Fruit fly (Drosophila melanogaster) whole organism, embryonic: ENCODE results near the gene jagn.

Experiments used
- Bdp1 ChIP-seq: fragments of 200-800 bp; sonication (Bioruptor generic); optimal IDR thresholded peaks from 3 replicates; lab custom pipeline; 2016; ENCODE audit warnings: missing biosample characterization, missing genetic modification characterization
- Bteb2 ChIP-seq: fragments of 200-800 bp; sonication (Bioruptor generic); optimal IDR thresholded peaks from 2 replicates; lab custom pipeline; 2016; ENCODE audit warnings: missing biosample characterization, missing genetic modification characterization
- CG11398 ChIP-seq: fragments of 200-800 bp; sonication (Bioruptor generic); optimal IDR thresholded peaks from 2 replicates; lab custom pipeline; 2016; ENCODE audit warnings: missing biosample characterization, missing genetic modification characterization
- CG11695 ChIP-seq: fragments of 200-800 bp; sonication (Bioruptor generic); IDR thresholded peaks from 3 replicates; pipeline ENCODE4 v1.3.6; 2022; ENCODE audit warnings: missing biosample characterization, missing genetic modification characterization
- CG14441 ChIP-seq: fragments of 200-800 bp; sonication (Bioruptor generic); IDR thresholded peaks from 2 replicates; pipeline ENCODE4 v1.3.6; 2022; ENCODE audit warnings: missing biosample characterization, missing genetic modification characterization
- CG14710 ChIP-seq: fragments of 200-800 bp; sonication (Bioruptor generic); optimal IDR thresholded peaks from 3 replicates; lab custom pipeline; 2019; ENCODE audit warnings: missing biosample characterization, mild to moderate bottlenecking, missing genetic modification characterization, moderate library complexity
- CG15696 ChIP-seq: fragments of 200-800 bp; sonication (Bioruptor generic); optimal IDR thresholded peaks from 2 replicates; lab custom pipeline; 2019; ENCODE audit warnings: missing biosample characterization, mild to moderate bottlenecking, missing genetic modification characterization, moderate library complexity
- CG2129 ChIP-seq: fragments of 200-800 bp; sonication (Bioruptor generic); IDR thresholded peaks from 2 replicates; pipeline ENCODE4 v1.3.6; 2022; ENCODE audit warnings: missing biosample characterization, missing genetic modification characterization; ENCODE audit not compliant: partially characterized antibody
- CG2202 ChIP-seq: fragments of 200-800 bp; sonication (Bioruptor generic); optimal IDR thresholded peaks from 2 replicates; lab custom pipeline; 2018; ENCODE audit warnings: missing biosample characterization, mild to moderate bottlenecking, missing genetic modification characterization
- CG3065 ChIP-seq: fragments of 200-800 bp; sonication (Bioruptor generic); optimal IDR thresholded peaks from 2 replicates; lab custom pipeline; 2016; ENCODE audit warnings: missing biosample characterization, missing genetic modification characterization
- CG33557 ChIP-seq: fragments of 200-800 bp; sonication (Bioruptor generic); optimal IDR thresholded peaks from 2 replicates; lab custom pipeline; 2019; ENCODE audit warnings: missing biosample characterization, mild to moderate bottlenecking, missing genetic modification characterization, moderate library complexity
- CG4282 ChIP-seq: fragments of 200-800 bp; sonication (Bioruptor generic); optimal IDR thresholded peaks from 2 replicates; lab custom pipeline; 2016; ENCODE audit warnings: missing biosample characterization, missing genetic modification characterization
- CG4617 ChIP-seq: fragments of 200-800 bp; sonication (Bioruptor generic); optimal IDR thresholded peaks from 3 replicates; lab custom pipeline; 2016; ENCODE audit warnings: missing biosample characterization, missing genetic modification characterization, borderline replicate concordance
- CG6813 ChIP-seq: fragments of 200-800 bp; sonication (Bioruptor generic); optimal IDR thresholded peaks from 2 replicates; lab custom pipeline; 2017; ENCODE audit warnings: missing biosample characterization, missing genetic modification characterization, mild to moderate bottlenecking, moderate library complexity, missing genetic modification reagents
- CG6854 ChIP-seq: fragments of 200-800 bp; sonication (Bioruptor generic); optimal IDR thresholded peaks from 3 replicates; lab custom pipeline; 2017; ENCODE audit warnings: missing biosample characterization, mild to moderate bottlenecking, missing genetic modification characterization
- Dp ChIP-seq: fragments of 200-800 bp; sonication (Bioruptor generic); optimal IDR thresholded peaks from 2 replicates; lab custom pipeline; 2018; ENCODE audit warnings: missing biosample characterization, mild to moderate bottlenecking, missing genetic modification characterization, moderate library complexity
- Fer3 ChIP-seq: fragments of 200-800 bp; sonication (Bioruptor generic); optimal IDR thresholded peaks from 2 replicates; lab custom pipeline; 2018; ENCODE audit warnings: missing biosample characterization, mild to moderate bottlenecking, missing genetic modification characterization, moderate library complexity
- GATAe ChIP-seq: fragments of 200-800 bp; sonication (Bioruptor generic); conservative IDR thresholded peaks from 2 replicates; pipeline ENCODE4 v1.3.6; 2022; ENCODE audit warnings: missing biosample characterization, missing genetic modification characterization
- MTF-1 ChIP-seq: fragments of 200-800 bp; sonication (Bioruptor generic); optimal IDR thresholded peaks from 2 replicates; lab custom pipeline; 2018; ENCODE audit warnings: missing biosample characterization, mild to moderate bottlenecking, missing genetic modification characterization, borderline replicate concordance
- Mad ChIP-seq: fragments of 200-800 bp; sonication (Bioruptor generic); optimal IDR thresholded peaks from 2 replicates; lab custom pipeline; 2016; ENCODE audit warnings: missing biosample characterization, missing genetic modification characterization
- Side ChIP-seq: fragments of 200-800 bp; sonication (Bioruptor generic); optimal IDR thresholded peaks from 2 replicates; lab custom pipeline; 2016; ENCODE audit warnings: missing biosample characterization, missing genetic modification characterization
- Stat92E ChIP-seq, 3 experiments: fragments of >200 bp in 2 of 3; fragments of 200-800 bp in 1 of 3; sonication (Bioruptor generic) in 1 of 3; optimal IDR thresholded peaks; 2 replicates each; lab custom pipeline; 2017 to 2019; ENCODE audit warnings: missing biosample characterization in 3 of 3, missing genetic modification characterization in 3 of 3, mild to moderate bottlenecking in 1 of 3, moderate library complexity in 1 of 3
- ac ChIP-seq: fragments of 200-800 bp; sonication (Bioruptor generic); optimal IDR thresholded peaks from 3 replicates; lab custom pipeline; 2017; ENCODE audit warnings: missing biosample characterization, mild to moderate bottlenecking, missing genetic modification characterization
- al ChIP-seq: fragments of 200-800 bp; sonication (Bioruptor generic); IDR thresholded peaks from 2 replicates; pipeline ENCODE4 v1.3.6; 2022; ENCODE audit warnings: missing biosample characterization, missing genetic modification characterization
- ato ChIP-seq: fragments of 200-800 bp; sonication (Bioruptor generic); IDR thresholded peaks from 2 replicates; pipeline ENCODE4 v1.3.6; 2022; ENCODE audit warnings: missing biosample characterization, missing genetic modification characterization; ENCODE audit not compliant: partially characterized antibody
- chm ChIP-seq: fragments of 200-800 bp; sonication (Bioruptor generic); IDR thresholded peaks from 2 replicates; pipeline ENCODE4 v1.3.6; 2022; ENCODE audit warnings: missing biosample characterization, missing genetic modification characterization
- chn ChIP-seq: fragments of 200-800 bp; sonication (Bioruptor generic); optimal IDR thresholded peaks from 2 replicates; lab custom pipeline; 2016; ENCODE audit warnings: missing biosample characterization, missing genetic modification characterization
- corto ChIP-seq: fragments of 200-800 bp; sonication (Bioruptor generic); optimal IDR thresholded peaks from 2 replicates; lab custom pipeline; 2016; ENCODE audit warnings: missing biosample characterization, mild to moderate bottlenecking, missing genetic modification characterization, moderate library complexity
- da ChIP-seq: fragments of 200-800 bp; sonication (Bioruptor generic); optimal IDR thresholded peaks from 2 replicates; lab custom pipeline; 2016; ENCODE audit warnings: missing biosample characterization, missing genetic modification characterization
- dmrt11E ChIP-seq: fragments of 200-800 bp; sonication (Bioruptor generic); optimal IDR thresholded peaks from 3 replicates; lab custom pipeline; 2018; ENCODE audit warnings: missing biosample characterization, mild to moderate bottlenecking, missing genetic modification characterization, moderate library complexity
- dmrt99B ChIP-seq: fragments of 200-800 bp; sonication (Bioruptor generic); optimal IDR thresholded peaks from 2 replicates; lab custom pipeline; 2018; ENCODE audit warnings: missing biosample characterization, mild to moderate bottlenecking, missing genetic modification characterization, moderate library complexity
- dpn ChIP-seq, 2 experiments: fragments of 200-800 bp; sonication (Bioruptor generic); optimal IDR thresholded peaks; 3 replicates each; lab custom pipeline; 2016; ENCODE audit warnings: missing biosample characterization in 2 of 2, missing genetic modification characterization in 2 of 2
- emc ChIP-seq: fragments of 200-800 bp; sonication (Bioruptor generic); optimal IDR thresholded peaks from 2 replicates; lab custom pipeline; 2016; ENCODE audit warnings: missing biosample characterization, missing genetic modification characterization
- ems ChIP-seq: fragments of 200-800 bp; sonication (Bioruptor generic); optimal IDR thresholded peaks from 3 replicates; lab custom pipeline; 2016; ENCODE audit warnings: missing biosample characterization, missing genetic modification characterization
- exex ChIP-seq: fragments of 200-800 bp; sonication (Bioruptor generic); optimal IDR thresholded peaks from 4 replicates; lab custom pipeline; 2018; ENCODE audit warnings: missing biosample characterization, mild to moderate bottlenecking, missing genetic modification characterization, moderate library complexity
- fu2 ChIP-seq: fragments of 200-800 bp; sonication (Bioruptor generic); optimal IDR thresholded peaks from 2 replicates; lab custom pipeline; 2016; ENCODE audit warnings: missing biosample characterization, missing genetic modification characterization
- ham ChIP-seq: fragments of 200-800 bp; sonication (Bioruptor generic); IDR thresholded peaks from 2 replicates; pipeline ENCODE4 v1.3.6; 2022; ENCODE audit warnings: missing biosample characterization, missing genetic modification characterization
- hbn ChIP-seq: fragments of 200-800 bp; sonication (Bioruptor generic); IDR thresholded peaks from 2 replicates; pipeline ENCODE4 v1.3.6; 2022; ENCODE audit warnings: missing biosample characterization, missing genetic modification characterization; ENCODE audit not compliant: partially characterized antibody
- insv ChIP-seq, 2 experiments: fragments of 200-800 bp; sonication (Bioruptor generic); optimal IDR thresholded peaks; 3 replicates each; lab custom pipeline; 2016 to 2018; ENCODE audit warnings: missing biosample characterization in 2 of 2, missing genetic modification characterization in 2 of 2
- nerfin-2 ChIP-seq: fragments of 200-800 bp; sonication (Bioruptor generic); IDR thresholded peaks from 2 replicates; pipeline ENCODE4 v1.3.6; 2022; ENCODE audit warnings: missing biosample characterization, missing genetic modification characterization; ENCODE audit not compliant: partially characterized antibody
- otp ChIP-seq: fragments of 200-800 bp; sonication (Bioruptor generic); IDR thresholded peaks from 3 replicates; pipeline ENCODE4, ENCODE4 v1.3.6; 2022; ENCODE audit warnings: missing biosample characterization, missing genetic modification characterization
- psq ChIP-seq: fragments of 200-800 bp; sonication (Bioruptor generic); optimal IDR thresholded peaks from 2 replicates; lab custom pipeline; 2017; ENCODE audit warnings: missing biosample characterization, missing genetic modification characterization
- sens ChIP-seq: fragments of 200-800 bp; sonication (Bioruptor generic); peaks from one replicate; lab custom pipeline; 2016; ENCODE audit warnings: missing biosample characterization, missing genetic modification characterization
- sqz ChIP-seq: fragments of 200-800 bp; sonication (Bioruptor generic); optimal IDR thresholded peaks from 3 replicates; lab custom pipeline; 2018; ENCODE audit warnings: missing biosample characterization, mild to moderate bottlenecking, missing genetic modification characterization
- stwl ChIP-seq: fragments of 200-800 bp; sonication (Bioruptor generic); optimal IDR thresholded peaks from 3 replicates; lab custom pipeline; 2018; ENCODE audit warnings: missing biosample characterization, mild to moderate bottlenecking, missing genetic modification characterization, moderate library complexity
- tap ChIP-seq: fragments of 200-800 bp; optimal IDR thresholded peaks from 3 replicates; lab custom pipeline; 2019; ENCODE audit warnings: missing biosample characterization, mild to moderate bottlenecking, missing genetic modification characterization, moderate library complexity
- tin ChIP-seq: fragments of 200-800 bp; sonication (Bioruptor generic); optimal IDR thresholded peaks from 3 replicates; lab custom pipeline; 2016; ENCODE audit warnings: missing biosample characterization, missing genetic modification characterization
- unpg ChIP-seq: fragments of 200-800 bp; sonication (Bioruptor generic); optimal IDR thresholded peaks from 3 replicates; lab custom pipeline; 2018; ENCODE audit warnings: missing biosample characterization, mild to moderate bottlenecking, missing genetic modification characterization, moderate library complexity
- zfh1 ChIP-seq: fragments of 200-800 bp; sonication (Bioruptor generic); IDR thresholded peaks from 3 replicates; pipeline ENCODE4 v1.3.6; 2022; ENCODE audit warnings: missing biosample characterization, missing genetic modification characterization

The jagn gene

DNA sequence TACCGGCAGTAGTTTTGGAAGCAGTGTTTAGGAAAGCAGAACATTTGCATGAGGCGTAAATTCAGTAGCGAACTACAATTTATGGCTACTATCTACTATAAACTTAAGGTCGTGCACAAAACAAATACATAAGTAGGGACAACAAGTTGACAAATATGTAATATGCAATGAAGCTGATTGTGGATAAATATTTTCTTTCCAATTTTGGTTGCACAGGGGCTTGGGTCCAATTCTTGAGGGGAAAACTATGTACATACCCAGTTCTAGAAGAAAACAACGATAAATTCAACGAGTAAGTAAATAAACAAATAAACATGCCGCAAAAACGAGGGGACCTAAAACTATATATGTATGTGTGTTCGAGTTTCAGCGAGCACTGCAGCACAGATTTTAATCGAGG lies 18.1 kb upstream of the jagn start:
- TF ChIP-seq ems (no peak), CG33557 (GFP tag; lab: Kevin White, UChicago) (peak; percentile 27), da (GFP tag; lab: Kevin White, UChicago) (no peak), al (GFP tag; lab: Robert Waterston, UW) (no peak), sqz (GFP tag; lab: Kevin White, UChicago) (no peak), CG4617 (no peak), Bteb2 (no peak), hbn (GFP tag; lab: Robert Waterston, UW) (no peak), Dp (no peak), nerfin-2 (no peak), otp (GFP tag; lab: Robert Waterston, UW) (no peak), Stat92E (GFP tag; optimal IDR thresholded peaks at IDR 0.05; lab: Kevin White, UChicago) (no peak), stwl (no peak), GATAe (GFP tag; lab: Robert Waterston, UW) (no peak), Fer3 (tag; lab: Kevin White, UChicago) (no peak), chm (no peak), CG4282 (no peak), tin (GFP tag; lab: Kevin White, UChicago) (no peak), CG14441 (GFP tag; lab: Robert Waterston, UW) (no peak), zfh1 (GFP tag; lab: Robert Waterston, UW) (no peak), Side (GFP tag; lab: Kevin White, UChicago) (no peak), corto (no peak), sens (GFP tag; lab: Kevin White, UChicago) (peak; percentile 71), ac (GFP tag; lab: Kevin White, UChicago) (peak; percentile 39), dmrt11E (tag; lab: Kevin White, UChicago) (peak; percentile 46), MTF-1 (peak; percentile 3), CG2202 (tag; lab: Kevin White, UChicago) (peak; percentile 37), CG14710 (no peak), CG3065 (no peak), ham (GFP tag; lab: Robert Waterston, UW) (no peak), chn (GFP tag; lab: Kevin White, UChicago) (no peak), Mad (GFP tag; lab: Kevin White, UChicago) (no peak), unpg (GFP tag; lab: Kevin White, UChicago) (no peak), CG11398 (GFP tag; lab: Kevin White, UChicago) (no peak), dmrt99B (no peak), insv (GFP tag; optimal IDR thresholded peaks at IDR 0.05; lab: Kevin White, UChicago) (no peak), CG2129 (no peak), psq (GFP tag; lab: Kevin White, UChicago) (no peak), ato (no peak), Bdp1 (GFP tag; lab: Kevin White, UChicago) (no peak), emc (GFP tag; lab: Kevin White, UChicago) (no peak), CG11695 (GFP tag; lab: Robert Waterston, UW) (no peak), tap (tag; lab: Kevin White, UChicago) (no peak), CG6854 (GFP tag; lab: Kevin White, UChicago) (no peak), CG6813 (GFP tag; lab: Kevin White, UChicago) (peak; percentile 39), exex (tag; lab: Kevin White, UChicago) (no peak), CG15696 (tag; lab: Kevin White, UChicago) (peak; percentile 79), fu2 (GFP tag; lab: Kevin White, UChicago) (no peak), dpn (GFP tag; optimal IDR thresholded peaks at IDR 0.05; lab: Kevin White, UChicago) (no peak)
